Worm (Caenorhabditis elegans) whole organism, L4 larva: ENCODE results near the gene Y67H2A.7.
A peak's percentile ranks its signal among the peaks of the same experiment; 100 is the strongest.

Experiments
- T20F7.1 ChIP-seq: fragments of 200-800 bp; sonication (Bioruptor generic); optimal IDR thresholded peaks from 2 replicates; lab custom pipeline; 2018; ENCODE audit warnings: mild to moderate bottlenecking, missing genetic modification characterization, missing compliant biosample characterization
- T26A8.4 ChIP-seq: fragments of 200-800 bp; sonication (Bioruptor generic); IDR thresholded peaks from 2 replicates; pipeline ENCODE4 v1.3.6; 2022; ENCODE audit warnings: missing genetic modification characterization, missing compliant biosample characterization
- Y75B8A.6 ChIP-seq: fragments of 200-800 bp; sonication (Bioruptor generic); IDR thresholded peaks from 2 replicates; pipeline ENCODE4 v1.3.6; 2022; ENCODE audit warnings: missing genetic modification reagents, missing genetic modification characterization, missing compliant biosample characterization
- aha-1 ChIP-seq: fragments of 150-350 bp; peaks from one replicate; lab custom pipeline; 2014; ENCODE audit warnings: missing biosample characterization, missing genetic modification characterization
- aly-2 ChIP-seq: sonication (generic microtip); optimal IDR thresholded peaks from 2 replicates; lab custom pipeline; 2018; ENCODE audit warnings: missing biosample characterization, missing genetic modification characterization
- arid-1 ChIP-seq: fragments of 200-800 bp; sonication (Bioruptor generic); conservative IDR thresholded peaks from 2 replicates; pipeline ENCODE4 v1.3.6; 2022; ENCODE audit warnings: missing genetic modification reagents, missing genetic modification characterization, missing compliant biosample characterization
- ceh-62 ChIP-seq: sonication (generic microtip); optimal IDR thresholded peaks from 2 replicates; lab custom pipeline; 2017; ENCODE audit warnings: missing biosample characterization, missing genetic modification characterization
- daf-12 ChIP-seq: fragments of 150-350 bp; optimal IDR thresholded peaks from 2 replicates; lab custom pipeline; 2014; ENCODE audit warnings: missing biosample characterization, missing genetic modification reagents, missing genetic modification characterization
- daf-16 ChIP-seq, 3 experiments: sonication (generic microtip); optimal IDR thresholded peaks; 2 replicates each; lab custom pipeline; 2016 to 2017; ENCODE audit warnings: missing genetic modification characterization in 3 of 3, missing genetic modification reagents in 3 of 3, mild to moderate bottlenecking in 2 of 3, missing compliant biosample characterization in 2 of 3, missing biosample characterization in 1 of 3, moderate library complexity in 1 of 3
- daf-19 ChIP-seq: fragments of 200-800 bp; sonication (Bioruptor generic); conservative IDR thresholded peaks from 2 replicates; pipeline ENCODE4 v1.3.6; 2022; ENCODE audit warnings: missing genetic modification characterization, missing compliant biosample characterization
- dmd-6 ChIP-seq: fragments of 200-800 bp; sonication (Bioruptor generic); IDR thresholded peaks from 2 replicates; pipeline ENCODE4 v1.3.6; 2022; ENCODE audit warnings: missing genetic modification reagents, missing genetic modification characterization, missing compliant biosample characterization
- dve-1 ChIP-seq: sonication (generic microtip); optimal IDR thresholded peaks from 2 replicates; lab custom pipeline; 2017; ENCODE audit warnings: antibody characterized with exemption, mild to moderate bottlenecking, missing genetic modification characterization, missing compliant biosample characterization; ENCODE audit not compliant: insufficient read depth
- hif-1 ChIP-seq, 2 experiments: sonication (generic microtip); optimal IDR thresholded peaks; 2 replicates each; lab custom pipeline; 2016 to 2017; ENCODE audit warnings: missing compliant biosample characterization in 2 of 2, missing genetic modification characterization in 2 of 2, missing genetic modification reagents in 2 of 2, missing genotype in 2 of 2, mild to moderate bottlenecking in 1 of 2
- hlh-11 ChIP-seq: fragments of 200-800 bp; sonication (Bioruptor generic); optimal IDR thresholded peaks from 2 replicates; lab custom pipeline; 2018; ENCODE audit warnings: mild to moderate bottlenecking, missing genetic modification characterization, missing compliant biosample characterization
- hlh-30 ChIP-seq: sonication (generic microtip); optimal IDR thresholded peaks from 2 replicates; lab custom pipeline; 2017; ENCODE audit warnings: antibody characterized with exemption, mild to moderate bottlenecking, missing genetic modification characterization, missing compliant biosample characterization; ENCODE audit not compliant: insufficient read depth
- hmg-1.1 ChIP-seq: fragments of 200-800 bp; sonication (Bioruptor generic); IDR thresholded peaks from 2 replicates; pipeline ENCODE4 v1.3.6; 2022; ENCODE audit warnings: missing genetic modification reagents, missing genetic modification characterization, missing compliant biosample characterization
- lin-29 ChIP-seq: fragments of 200-800 bp; sonication (Bioruptor generic); IDR thresholded peaks from 2 replicates; pipeline ENCODE4 v1.3.6; 2022; ENCODE audit warnings: missing genetic modification reagents, missing genetic modification characterization, missing compliant biosample characterization
- lin-38 ChIP-seq: fragments of 200-800 bp; sonication (Bioruptor generic); IDR thresholded peaks from 2 replicates; pipeline ENCODE4 v1.3.6; 2022; ENCODE audit warnings: missing genetic modification reagents, missing genetic modification characterization, missing compliant biosample characterization
- mxl-3 ChIP-seq: fragments of 200-800 bp; sonication (Bioruptor generic); optimal IDR thresholded peaks from 2 replicates; lab custom pipeline; 2018; ENCODE audit warnings: mild to moderate bottlenecking, missing genetic modification characterization, missing compliant biosample characterization
- nhr-28 ChIP-seq: fragments of 150-350 bp; optimal IDR thresholded peaks from 2 replicates; lab custom pipeline; 2014; ENCODE audit warnings: missing biosample characterization, missing genetic modification characterization
- nhr-48 ChIP-seq: sonication (generic microtip); optimal IDR thresholded peaks from 2 replicates; lab custom pipeline; 2016; ENCODE audit warnings: mild to moderate bottlenecking, missing genetic modification characterization, missing compliant biosample characterization
- nhr-6 ChIP-seq: fragments of 150-350 bp; optimal IDR thresholded peaks from 2 replicates; lab custom pipeline; 2014; ENCODE audit warnings: missing biosample characterization, missing genetic modification characterization
- nhr-77 ChIP-seq: fragments of 150-350 bp; optimal IDR thresholded peaks from 2 replicates; lab custom pipeline; 2014; ENCODE audit warnings: missing biosample characterization, missing genetic modification characterization
- pha-4 ChIP-seq, 2 experiments: fragments of 150-350 bp in 1 of 2; fragments of 200-800 bp in 1 of 2; sonication (Bioruptor generic) in 1 of 2; IDR thresholded peaks in 1 of 2; optimal IDR thresholded peaks in 1 of 2; 2 replicates each; pipeline versions ENCODE4 v1.3.6 to Lab custom; 2014 to 2022; ENCODE audit warnings: missing genetic modification characterization in 2 of 2, missing genetic modification reagents in 2 of 2, missing biosample characterization in 1 of 2, missing compliant biosample characterization in 1 of 2
- php-3 ChIP-seq: fragments of 200-800 bp; sonication (Bioruptor generic); IDR thresholded peaks from 2 replicates; pipeline ENCODE4 v1.3.6; 2022; ENCODE audit warnings: missing genetic modification reagents, missing genetic modification characterization, missing compliant biosample characterization
- pqm-1 ChIP-seq: sonication (generic microtip); optimal IDR thresholded peaks from 2 replicates; lab custom pipeline; 2017; ENCODE audit warnings: missing biosample characterization, missing genetic modification characterization
- set-16 ChIP-seq: fragments of 200-800 bp; sonication (Bioruptor generic); IDR thresholded peaks from 2 replicates; pipeline ENCODE4 v1.3.6; 2022; ENCODE audit warnings: missing genetic modification reagents, missing genetic modification characterization, missing compliant biosample characterization
- skn-1 ChIP-seq: fragments of 150-350 bp; optimal IDR thresholded peaks from 2 replicates; lab custom pipeline; 2014; ENCODE audit warnings: missing biosample characterization, missing genetic modification characterization
- snpc-1.2 ChIP-seq: fragments of 200-800 bp; sonication (Bioruptor generic); IDR thresholded peaks from 2 replicates; pipeline ENCODE4 v1.3.6; 2022; ENCODE audit warnings: missing genetic modification reagents, missing genetic modification characterization, missing compliant biosample characterization
- unc-62 ChIP-seq, 3 experiments: fragments of 150-350 bp in 1 of 3; sonication (generic microtip); optimal IDR thresholded peaks in 2 of 3; peaks in 1 of 3; 1 replicate in 1 of 3; 2 replicates in 2 of 3; lab custom pipeline; 2014 to 2017; ENCODE audit warnings: missing biosample characterization in 3 of 3, missing genetic modification characterization in 3 of 3, missing genetic modification reagents in 3 of 3, missing genotype in 1 of 3
- zip-2 ChIP-seq: fragments of 150-350 bp; optimal IDR thresholded peaks from 2 replicates; lab custom pipeline; 2014; ENCODE audit warnings: missing biosample characterization, missing genetic modification characterization

The Y67H2A.7 gene

DNA sequence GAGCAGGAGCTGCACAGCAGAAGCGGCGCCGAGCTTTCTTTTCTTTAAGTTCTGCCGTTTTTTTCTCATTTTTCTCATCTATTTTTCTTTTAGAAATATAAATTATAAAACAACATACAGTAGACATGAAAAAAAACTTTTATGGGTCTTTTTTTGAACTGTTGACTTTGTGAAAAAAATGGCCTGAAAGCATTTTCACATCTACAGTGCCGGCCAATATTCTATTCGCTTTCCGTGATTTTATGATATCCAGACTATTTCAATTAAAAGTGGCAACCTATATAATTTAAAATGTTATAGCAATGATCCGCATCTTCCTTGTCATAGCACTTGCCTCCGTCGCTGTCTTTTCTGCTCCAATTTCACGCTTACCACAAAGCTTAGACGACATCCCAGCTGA is 24.5 kb downstream of the Y67H2A.7 start, which contains the start of gene far-6:
TSS of gene far-6 (plus strand) at position 301 of the 400 bp plus-strand sequence.
- TF ChIP-seq snpc-1.2: no peak

DNA sequence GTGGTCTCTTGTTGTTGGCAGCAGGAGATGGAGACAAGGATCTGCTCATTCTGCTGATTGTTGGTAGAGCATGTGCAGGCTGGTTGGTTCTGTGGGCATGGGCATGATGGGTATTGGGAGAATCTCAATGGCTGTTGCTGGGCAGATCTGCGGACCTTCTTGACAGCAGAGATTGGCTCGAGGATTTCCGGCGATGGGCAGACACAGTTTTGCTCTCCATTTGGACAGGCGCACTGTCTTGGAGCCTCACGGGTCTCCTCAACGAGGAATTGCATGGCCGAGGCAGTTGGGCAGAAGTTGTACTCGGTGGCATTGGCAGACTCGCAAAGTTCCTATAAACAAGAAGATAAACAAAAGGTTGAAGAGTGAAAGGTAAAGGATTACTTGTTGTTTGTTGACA is 27.0 kb downstream of the Y67H2A.7 start:
- TF ChIP-seq set-16 (GFP tag; lab: Robert Waterston, UW) (peak; percentile 57), Y75B8A.6 (GFP tag; lab: Robert Waterston, UW) (no peak), mxl-3 (peak; percentile 12), arid-1 (GFP tag; lab: Robert Waterston, UW) (no peak), nhr-48 (no peak), hmg-1.1 (GFP tag; lab: Robert Waterston, UW) (0 out of 2 replicates have a peak, but pooled peaks have one; percentile 18)
- TF ChIP-seq, all 104 proteins: peak for 3

DNA sequence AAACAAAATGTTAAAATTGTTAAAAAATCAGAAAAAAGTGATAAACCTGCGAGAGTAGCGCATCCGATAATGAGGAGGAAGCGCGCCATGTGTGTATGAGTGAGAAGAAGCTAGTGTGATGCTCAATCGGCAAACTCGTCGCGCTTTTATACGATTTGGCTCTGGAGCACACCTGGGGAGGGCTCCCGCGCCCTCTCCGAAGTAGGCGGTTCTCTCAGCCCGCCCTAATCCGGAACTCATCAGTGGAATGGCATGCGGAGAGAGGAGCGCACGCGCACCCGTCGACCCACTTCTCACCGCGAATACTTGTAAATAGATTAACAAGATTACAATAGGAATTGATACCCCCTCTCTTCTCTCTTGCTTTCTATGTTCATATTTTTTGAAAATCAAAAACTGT is 27.7 kb downstream of the Y67H2A.7 start, which contains the start of gene pqn-74:
TSS of gene pqn-74 (minus strand) at position 122 of the 400 bp plus-strand sequence.
- no peak for TF ChIP-seq lin-29 (GFP tag; lab: Robert Waterston, UW)
- TF ChIP-seq set-16 (GFP tag; lab: Robert Waterston, UW): peak; percentile 85

DNA sequence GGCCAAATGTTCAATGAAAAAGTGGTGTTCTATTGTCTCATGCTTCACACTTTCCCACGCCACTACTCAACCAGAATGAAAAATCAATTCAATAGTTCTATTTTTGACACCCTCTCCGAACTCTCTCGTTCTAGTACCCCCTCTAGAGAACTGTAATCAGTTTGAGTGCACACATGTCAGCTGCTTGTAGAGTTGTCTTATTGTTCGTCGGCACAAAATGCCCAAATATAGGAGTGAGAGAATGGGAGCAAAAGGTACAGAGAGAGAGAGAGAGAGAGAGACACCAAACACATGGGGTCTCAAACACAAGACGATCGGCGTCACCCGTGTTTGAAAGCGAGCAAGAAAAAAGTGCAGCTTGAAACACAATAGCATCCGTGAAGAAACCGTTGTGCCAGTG is 30.7 kb downstream of the Y67H2A.7 start:
- TF ChIP-seq daf-16 (GFP tag; optimal IDR thresholded peaks at IDR 0.05; lab: Kevin White, UChicago) (no peak), daf-16 (tag; optimal IDR thresholded peaks at IDR 0.05; lab: Kevin White, UChicago) (peak; percentile 11), hlh-30 (peak; percentile 48), T26A8.4 (peak; percentile 28), dve-1 (tag; lab: Kevin White, UChicago) (peak; percentile 41), nhr-77 (peak; percentile 0), aly-2 (tag; lab: Kevin White, UChicago) (no peak), hif-1 (tag; optimal IDR thresholded peaks at IDR 0.05; lab: Kevin White, UChicago) (peak in 1 of 2 experiments; percentile 27), daf-12 (tag; lab: Kevin White, UChicago) (no peak), unc-62 (GFP tag; optimal IDR thresholded peaks at IDR 0.05 in 1 of 2; lab: Kevin White, UChicago) (peak in 1 of 2 experiments; percentile 76), unc-62 (tag; optimal IDR thresholded peaks at IDR 0.05; lab: Kevin White, UChicago) (no peak), ceh-62 (tag; lab: Kevin White, UChicago) (no peak), dmd-6 (peak; percentile 53), hlh-11 (peak; percentile 16), php-3 (GFP tag; lab: Robert Waterston, UW) (0 out of 2 replicates have a peak, but pooled peaks have one; percentile 29), nhr-28 (tag; lab: Kevin White, UChicago) (peak; percentile 77), T20F7.1 (no peak), pqm-1 (tag; lab: Kevin White, UChicago) (peak; percentile 11)

DNA sequence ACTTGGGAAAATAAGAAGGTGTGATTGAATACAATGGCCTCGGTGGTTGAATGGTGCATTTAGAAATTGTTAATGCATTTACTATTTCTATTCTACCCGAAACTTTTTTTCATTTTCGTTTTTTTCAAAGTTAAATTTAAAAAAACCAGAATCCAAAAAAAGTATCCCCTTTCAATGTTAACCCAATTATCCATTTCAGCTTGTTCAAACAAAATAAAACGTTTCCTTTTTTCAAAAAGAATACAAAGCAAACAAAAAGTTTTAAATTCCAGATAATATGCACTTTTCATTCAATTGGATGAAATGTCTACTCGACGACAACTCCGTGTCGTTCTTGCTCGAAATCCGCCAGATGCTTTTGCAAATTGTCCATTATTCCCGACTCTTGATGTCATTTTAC is 39.0 kb downstream of the Y67H2A.7 start, which contains the start of gene W02A2.5:
TSS of gene W02A2.5 (plus strand) at position 301 of the 400 bp plus-strand sequence.
- TF ChIP-seq skn-1 (tag; lab: Kevin White, UChicago): no peak
- peak in 1 of 2 experiments; percentile 62 for TF ChIP-seq unc-62 (GFP tag; optimal IDR thresholded peaks at IDR 0.05 in 1 of 2; lab: Kevin White, UChicago)
- no peak for TF ChIP-seq unc-62 (tag; optimal IDR thresholded peaks at IDR 0.05; lab: Kevin White, UChicago)

DNA sequence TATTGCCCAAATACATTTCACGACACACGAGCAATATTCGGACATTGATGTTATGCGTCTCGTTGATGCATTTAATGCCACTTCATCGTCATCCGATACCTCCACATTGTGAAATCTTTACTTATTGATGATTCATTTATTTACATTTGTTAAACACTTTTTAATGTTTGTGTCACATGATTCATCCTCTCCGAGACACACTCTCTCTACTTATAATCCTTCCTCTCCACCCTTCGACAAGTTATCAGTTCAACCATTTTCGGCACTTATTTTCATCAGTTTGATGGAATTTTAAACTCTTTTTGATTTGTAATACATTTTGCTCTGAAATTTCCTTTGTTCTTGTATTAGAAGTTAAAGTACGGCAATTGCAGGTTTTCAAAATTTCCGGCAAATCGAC is 42.5 kb downstream of the Y67H2A.7 start:
- TF ChIP-seq hlh-30 (peak; percentile 34), nhr-6 (tag; lab: Kevin White, UChicago) (peak; percentile 76), pha-4 (GFP tag; IDR thresholded peaks at IDR 0.05; lab: Robert Waterston, UW) (no peak), pha-4 (tag; optimal IDR thresholded peaks at IDR 0.05; lab: Kevin White, UChicago) (peak; percentile 90), lin-38 (no peak), daf-19 (no peak), dmd-6 (peak; percentile 54), hlh-11 (peak; percentile 39), daf-16 (GFP tag; optimal IDR thresholded peaks at IDR 0.05; lab: Kevin White, UChicago) (no peak), daf-16 (tag; optimal IDR thresholded peaks at IDR 0.05; lab: Kevin White, UChicago) (peak; percentile 40), nhr-28 (tag; lab: Kevin White, UChicago) (peak; percentile 35), pqm-1 (tag; lab: Kevin White, UChicago) (peak; percentile 35), daf-12 (tag; lab: Kevin White, UChicago) (no peak), zip-2 (tag; lab: Kevin White, UChicago) (no peak), dve-1 (tag; lab: Kevin White, UChicago) (peak; percentile 72), aha-1 (tag; lab: Kevin White, UChicago) (peak; percentile 40)
